Fruit fly (Drosophila melanogaster): Measurements from ENCODE around the gene prc.

The prc gene

dm6 chr3L:11953783-11954182 lies 12.1 kb downstream of the prc start, which contains the start of gene CG7248:
Gene CG7248, plus strand, starts transcription at chr3L:11954083.
- no peak for TF ChIP-seq Gug (GFP tag; IDR thresholded peaks at IDR 0.05)
- no peak for TF ChIP-seq Eip75B (GFP tag; optimal IDR thresholded peaks at IDR 0.05)
- TF ChIP-seq Eip93F (GFP tag; optimal IDR thresholded peaks at IDR 0.05), result no peak
- TF ChIP-seq fd59A (GFP tag; optimal IDR thresholded peaks at IDR 0.05), result no peak
- no peak for TF ChIP-seq CG31627 (GFP tag; optimal IDR thresholded peaks at IDR 0.05)
- no peak for TF ChIP-seq CG4318 (GFP tag; optimal IDR thresholded peaks at IDR 0.05)
- no peak for TF ChIP-seq spab (GFP tag; optimal IDR thresholded peaks at IDR 0.05)

- TF ChIP-seq CG32006 (GFP tag; optimal IDR thresholded peaks at IDR 0.05), result no peak
- TF ChIP-seq esn (GFP tag; optimal IDR thresholded peaks at IDR 0.05), result no peak
- no peak for TF ChIP-seq Sox15 (GFP tag; optimal IDR thresholded peaks at IDR 0.05)
- TF ChIP-seq fkh (GFP tag; optimal IDR thresholded peaks at IDR 0.05), result no peak
- TF ChIP-seq Hr4 (GFP tag; optimal IDR thresholded peaks at IDR 0.05), result no peak
- no peak for TF ChIP-seq eg (GFP tag; IDR thresholded peaks at IDR 0.05)
- TF ChIP-seq CG6792 (GFP tag; optimal IDR thresholded peaks at IDR 0.05), result no peak
- no peak for TF ChIP-seq OdsH (GFP tag; optimal IDR thresholded peaks at IDR 0.05)
- TF ChIP-seq fd85E (GFP tag; optimal IDR thresholded peaks at IDR 0.05), result no peak
Observed at dm6 chr3L:11953217-11953616, 12.7 kb downstream of the prc start, which contains the start of gene obst-G. Gene obst-G, minus strand, starts transcription at chr3L:11953317.

- no peak for TF ChIP-seq CG32006 (GFP tag; optimal IDR thresholded peaks at IDR 0.05)
Observed at dm6 chr3L:11949539-11949938, 16.4 kb downstream of the prc start, which contains the start of gene CG17826. Gene CG17826, plus strand, starts transcription at chr3L:11949839.

dm6 chr3L:11947357-11947756 lies 18.6 kb downstream of the prc start, which contains the start of gene CG7252:
Gene CG7252, plus strand, starts transcription at chr3L:11947675.
- TF ChIP-seq Blimp-1 (GFP tag; optimal IDR thresholded peaks at IDR 0.05) (no peak), Hr39 (GFP tag; optimal IDR thresholded peaks at IDR 0.05) (no peak), Met (GFP tag; optimal IDR thresholded peaks at IDR 0.05) (no peak), fd59A (GFP tag; optimal IDR thresholded peaks at IDR 0.05) (no peak), acj6 (GFP tag; optimal IDR thresholded peaks at IDR 0.05) (no peak), CG10669 (GFP tag; optimal IDR thresholded peaks at IDR 0.05) (no peak), CG4318 (GFP tag; optimal IDR thresholded peaks at IDR 0.05) (no peak), CG3032 (tag; optimal IDR thresholded peaks at IDR 0.05) (no peak), Hr38 (GFP tag; optimal IDR thresholded peaks at IDR 0.05) (no peak), CG6792 (GFP tag; optimal IDR thresholded peaks at IDR 0.05) (no peak), CG31627 (GFP tag; optimal IDR thresholded peaks at IDR 0.05) (no peak), lz (GFP tag; optimal IDR thresholded peaks at IDR 0.05) (no peak), CG7368 (GFP tag; optimal IDR thresholded peaks at IDR 0.05) (no peak), Gug (GFP tag; IDR thresholded peaks at IDR 0.05) (no peak), Sox14 (GFP tag; optimal IDR thresholded peaks at IDR 0.05) (no peak), Sox102F (GFP tag; optimal IDR thresholded peaks at IDR 0.05) (no peak), CG6854 (GFP tag; optimal IDR thresholded peaks at IDR 0.05) (no peak)

- no peak for TF ChIP-seq CG32006 (GFP tag; optimal IDR thresholded peaks at IDR 0.05)
Observed at dm6 chr3L:11944752-11945151, 21.2 kb downstream of the prc start, which contains the start of gene CG5883. Gene CG5883, minus strand, starts transcription at chr3L:11944852.

- TF ChIP-seq Eip75B (GFP tag; optimal IDR thresholded peaks at IDR 0.05) (no peak), dac (GFP tag; optimal IDR thresholded peaks at IDR 0.05) (no peak), svp (GFP tag) (no peak), cyc (GFP tag; optimal IDR thresholded peaks at IDR 0.05) (no peak), CG8319 (GFP tag; optimal IDR thresholded peaks at IDR 0.05) (no peak), Eip93F (GFP tag; optimal IDR thresholded peaks at IDR 0.05) (no peak), CG7368 (GFP tag; optimal IDR thresholded peaks at IDR 0.05) (no peak), CG32006 (GFP tag; optimal IDR thresholded peaks at IDR 0.05) (no peak), CG6854 (GFP tag; optimal IDR thresholded peaks at IDR 0.05) (no peak), achi (GFP tag; optimal IDR thresholded peaks at IDR 0.05) (no peak)
Observed at dm6 chr3L:11941612-11942011, 24.3 kb downstream of the prc start, which contains the start of gene Rpt4R. Gene Rpt4R, plus strand, starts transcription at chr3L:11941912.
